Worm (Caenorhabditis elegans) whole organism, L2 larva: ENCODE results near the gene skr-6.

ENCODE experiments used
- C34F6.9 ChIP-seq: fragments of 150-350 bp; optimal IDR thresholded peaks from 2 replicates; lab custom pipeline; 2014; ENCODE audit warnings: missing biosample characterization, missing genetic modification characterization
- R02D3.7 ChIP-seq: fragments of 150-350 bp; optimal IDR thresholded peaks from 2 replicates; lab custom pipeline; 2014; ENCODE audit warnings: missing biosample characterization, missing genetic modification characterization
- Y55F3AM.14 ChIP-seq: fragments of 200-800 bp; sonication (Bioruptor generic); optimal IDR thresholded peaks from 2 replicates; lab custom pipeline; 2018; ENCODE audit warnings: mild to moderate bottlenecking, missing genetic modification characterization, missing compliant biosample characterization
- ZK546.5 ChIP-seq: sonication (generic microtip); optimal IDR thresholded peaks from 2 replicates; lab custom pipeline; 2017; ENCODE audit warnings: missing biosample characterization, missing genetic modification characterization
- alr-1 ChIP-seq: fragments of 150-350 bp; optimal IDR thresholded peaks from 2 replicates; lab custom pipeline; 2014; ENCODE audit warnings: missing biosample characterization, missing genetic modification characterization
- aly-2 ChIP-seq: fragments of 150-350 bp; optimal IDR thresholded peaks from 2 replicates; lab custom pipeline; 2014; ENCODE audit warnings: missing biosample characterization, missing genetic modification characterization
- blmp-1 ChIP-seq: sonication (generic microtip); optimal IDR thresholded peaks from 2 replicates; lab custom pipeline; 2017; ENCODE audit warnings: missing genetic modification characterization, mild to moderate bottlenecking, missing compliant biosample characterization, antibody characterized with exemption, moderate library complexity; ENCODE audit not compliant: insufficient read depth
- elt-1 ChIP-seq: fragments of 150-350 bp; optimal IDR thresholded peaks from 2 replicates; lab custom pipeline; 2014; ENCODE audit warnings: missing biosample characterization, missing genetic modification characterization
- elt-3 ChIP-seq: sonication (generic microtip); optimal IDR thresholded peaks from 2 replicates; lab custom pipeline; 2017; ENCODE audit warnings: missing biosample characterization, missing genetic modification characterization
- fos-1 ChIP-seq: fragments of 150-350 bp; optimal IDR thresholded peaks from 2 replicates; lab custom pipeline; 2014; ENCODE audit warnings: missing biosample characterization, missing genetic modification characterization
- lin-13 ChIP-seq: fragments of 150-350 bp; optimal IDR thresholded peaks from 2 replicates; lab custom pipeline; 2014; ENCODE audit warnings: missing biosample characterization, missing genetic modification reagents, missing genetic modification characterization
- mbf-1 ChIP-seq: sonication (generic microtip); optimal IDR thresholded peaks from 2 replicates; lab custom pipeline; 2017; ENCODE audit warnings: missing biosample characterization, missing genetic modification characterization
- nhr-11 ChIP-seq: fragments of 150-350 bp; optimal IDR thresholded peaks from 2 replicates; lab custom pipeline; 2014; ENCODE audit warnings: missing biosample characterization, missing genetic modification characterization
- nhr-12 ChIP-seq: fragments of 150-350 bp; optimal IDR thresholded peaks from 2 replicates; lab custom pipeline; 2014; ENCODE audit warnings: missing biosample characterization, missing genetic modification characterization
- nhr-21 ChIP-seq: fragments of 150-350 bp; optimal IDR thresholded peaks from 2 replicates; lab custom pipeline; 2014; ENCODE audit warnings: missing biosample characterization, missing genetic modification characterization
- nhr-23 ChIP-seq: fragments of 150-350 bp; optimal IDR thresholded peaks from 2 replicates; lab custom pipeline; 2014; ENCODE audit warnings: missing biosample characterization, missing genetic modification reagents, missing genetic modification characterization
- nhr-237 ChIP-seq: fragments of 150-350 bp; optimal IDR thresholded peaks from 2 replicates; lab custom pipeline; 2014; ENCODE audit warnings: missing biosample characterization, missing genetic modification characterization
- nhr-25 ChIP-seq: fragments of 150-350 bp; sonication (generic microtip); optimal IDR thresholded peaks from 3 replicates; lab custom pipeline; 2014; ENCODE audit warnings: missing biosample characterization, missing genetic modification characterization
- nhr-77 ChIP-seq: fragments of 150-350 bp; optimal IDR thresholded peaks from 2 replicates; lab custom pipeline; 2014; ENCODE audit warnings: missing biosample characterization, missing genetic modification characterization
- peb-1 ChIP-seq: fragments of 150-350 bp; optimal IDR thresholded peaks from 2 replicates; lab custom pipeline; 2014; ENCODE audit warnings: missing biosample characterization, missing genetic modification characterization
- sem-4 ChIP-seq: fragments of 150-350 bp; optimal IDR thresholded peaks from 2 replicates; lab custom pipeline; 2014; ENCODE audit warnings: missing biosample characterization, missing genetic modification reagents, missing genetic modification characterization
- skn-1 ChIP-seq: sonication (generic microtip); optimal IDR thresholded peaks from 2 replicates; lab custom pipeline; 2017; ENCODE audit warnings: missing biosample characterization, missing genetic modification characterization
- sma-3 ChIP-seq: sonication (generic microtip); optimal IDR thresholded peaks from 2 replicates; lab custom pipeline; 2016; ENCODE audit warnings: missing genetic modification reagents, missing genetic modification characterization, missing compliant biosample characterization
- snpc-4 ChIP-seq: fragments of 150-350 bp; optimal IDR thresholded peaks from 2 replicates; lab custom pipeline; 2014; ENCODE audit warnings: missing biosample characterization, missing genetic modification characterization
- unc-39 ChIP-seq: fragments of 150-350 bp; optimal IDR thresholded peaks from 2 replicates; lab custom pipeline; 2014; ENCODE audit warnings: missing biosample characterization, missing genetic modification characterization
- ztf-1 ChIP-seq: fragments of 200-800 bp; sonication (Bioruptor generic); conservative IDR thresholded peaks from 2 replicates; pipeline ENCODE4 v1.3.6; 2022; ENCODE audit warnings: missing genetic modification characterization, missing compliant biosample characterization

skr-6 gene

ce11 chrV:18236714-18237288 is 33.0 kb downstream of the skr-6 start, which contains the start of gene R10E8.3:
TSS of gene R10E8.3 (minus strand) at chrV:18236764.
- TF ChIP-seq mbf-1 (tag; lab: Kevin White, UChicago) (no peak), skn-1 (tag; lab: Kevin White, UChicago) (no peak), ZK546.5 (no peak), aly-2 (tag; lab: Kevin White, UChicago) (no peak), snpc-4 (tag; lab: Kevin White, UChicago) (no peak), nhr-25 (tag; lab: Kevin White, UChicago) (no peak), nhr-21 (no peak), nhr-77 (tag; lab: Kevin White, UChicago) (no peak), nhr-23 (tag; lab: Kevin White, UChicago) (no peak), sem-4 (tag; lab: Kevin White, UChicago) (no peak), Y55F3AM.14 (GFP tag; lab: Kevin White, UChicago) (no peak), nhr-237 (tag; lab: Kevin White, UChicago) (no peak), R02D3.7 (tag; lab: Kevin White, UChicago) (no peak)

- no peak for TF ChIP-seq mbf-1 (tag; lab: Kevin White, UChicago)
- TF ChIP-seq elt-3: no peak
- TF ChIP-seq, all 48 proteins: peak for 0
These were observed 34.0 kb downstream of the skr-6 start for ce11 chrV:18235808-18236207.

DNA sequence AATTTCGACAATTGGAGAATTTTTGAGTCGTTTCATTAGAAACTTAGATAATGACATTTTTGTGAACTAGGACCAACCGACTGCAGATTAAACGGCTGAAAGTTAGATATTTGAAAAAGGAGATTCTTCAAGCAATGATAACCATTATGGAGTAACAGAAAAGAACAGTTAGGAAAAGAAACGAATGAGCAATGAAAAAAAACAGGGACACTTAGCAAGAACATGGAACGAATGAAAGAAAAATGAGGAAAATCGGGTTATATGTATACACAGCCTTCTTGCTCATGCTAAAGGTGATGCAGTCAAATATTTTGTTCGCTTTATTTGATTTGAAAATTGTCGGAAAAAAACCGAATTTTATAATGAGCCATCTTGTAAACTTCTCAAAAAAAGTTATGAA is 45.4 kb downstream of the skr-6 start, which contains the start of gene F16H6.10:
Gene F16H6.10, minus strand, starts transcription at position 101 of the 400 bp plus-strand sequence.
- TF ChIP-seq nhr-12 (tag; lab: Kevin White, UChicago): no peak
- no peak for TF ChIP-seq nhr-237 (tag; lab: Kevin White, UChicago)
- no peak for TF ChIP-seq aly-2 (tag; lab: Kevin White, UChicago)
- no peak for TF ChIP-seq nhr-21
- no peak for TF ChIP-seq alr-1 (tag; lab: Kevin White, UChicago)
- TF ChIP-seq C34F6.9 (tag; lab: Kevin White, UChicago): no peak
- no peak for TF ChIP-seq peb-1
- TF ChIP-seq ztf-1: no peak
- TF ChIP-seq R02D3.7 (tag; lab: Kevin White, UChicago): no peak
- no peak for TF ChIP-seq unc-39 (tag; lab: Kevin White, UChicago)
- no peak for TF ChIP-seq sma-3 (GFP tag; lab: Kevin White, UChicago)
- TF ChIP-seq nhr-11 (tag; lab: Kevin White, UChicago): no peak
- no peak for TF ChIP-seq lin-13 (GFP tag; lab: Kevin White, UChicago)
- TF ChIP-seq skn-1 (tag; lab: Kevin White, UChicago): no peak
- TF ChIP-seq elt-1 (tag; lab: Kevin White, UChicago): no peak
- no peak for TF ChIP-seq blmp-1
- TF ChIP-seq fos-1 (tag; lab: Kevin White, UChicago): no peak
